Worm (Caenorhabditis elegans) whole organism, L4 larva: Measurements from ENCODE around the gene srw-109.
A peak's percentile ranks its signal among the peaks of the same experiment; 100 is the strongest.

Source experiments
- D1046.2 ChIP-seq: fragments of 200-800 bp; sonication (Bioruptor generic); IDR thresholded peaks from 2 replicates; pipeline ENCODE4 v1.3.6; 2022; ENCODE audit warnings: missing genetic modification characterization, missing compliant biosample characterization
- F10B5.3 ChIP-seq: sonication (generic microtip); optimal IDR thresholded peaks from 2 replicates; lab custom pipeline; 2016; ENCODE audit warnings: mild to moderate bottlenecking, missing genetic modification characterization, missing compliant biosample characterization
- F37D6.2 ChIP-seq: sonication (generic microtip); optimal IDR thresholded peaks from 2 replicates; lab custom pipeline; 2016; ENCODE audit warnings: mild to moderate bottlenecking, missing genetic modification characterization, missing compliant biosample characterization
- R02D3.7 ChIP-seq: fragments of 150-350 bp; sonication (generic microtip); optimal IDR thresholded peaks from 3 replicates; lab custom pipeline; 2014; ENCODE audit warnings: missing biosample characterization, missing genetic modification characterization
- T20F7.1 ChIP-seq: fragments of 200-800 bp; sonication (Bioruptor generic); optimal IDR thresholded peaks from 2 replicates; lab custom pipeline; 2018; ENCODE audit warnings: mild to moderate bottlenecking, missing genetic modification characterization, missing compliant biosample characterization
- Y105C5A.15 ChIP-seq: fragments of 200-800 bp; sonication (Bioruptor generic); IDR thresholded peaks from 2 replicates; pipeline ENCODE4 v1.3.6; 2022; ENCODE audit warnings: missing genetic modification characterization, missing compliant biosample characterization
- aha-1 ChIP-seq: fragments of 150-350 bp; peaks from one replicate; lab custom pipeline; 2014; ENCODE audit warnings: missing biosample characterization, missing genetic modification characterization
- aly-2 ChIP-seq: sonication (generic microtip); optimal IDR thresholded peaks from 2 replicates; lab custom pipeline; 2018; ENCODE audit warnings: missing biosample characterization, missing genetic modification characterization
- arid-1 ChIP-seq: fragments of 200-800 bp; sonication (Bioruptor generic); conservative IDR thresholded peaks from 2 replicates; pipeline ENCODE4 v1.3.6; 2022; ENCODE audit warnings: missing genetic modification reagents, missing genetic modification characterization, missing compliant biosample characterization
- ceh-82 ChIP-seq: sonication (generic microtip); optimal IDR thresholded peaks from 2 replicates; lab custom pipeline; 2017; ENCODE audit warnings: missing biosample characterization, missing genetic modification characterization
- ctbp-1 ChIP-seq: fragments of 200-800 bp; sonication (Bioruptor generic); IDR thresholded peaks from 2 replicates; pipeline ENCODE4 v1.3.6; 2022; ENCODE audit warnings: missing genetic modification reagents, missing genetic modification characterization, missing compliant biosample characterization
- daf-12 ChIP-seq: fragments of 150-350 bp; optimal IDR thresholded peaks from 2 replicates; lab custom pipeline; 2014; ENCODE audit warnings: missing biosample characterization, missing genetic modification reagents, missing genetic modification characterization
- daf-19 ChIP-seq: fragments of 200-800 bp; sonication (Bioruptor generic); conservative IDR thresholded peaks from 2 replicates; pipeline ENCODE4 v1.3.6; 2022; ENCODE audit warnings: missing genetic modification characterization, missing compliant biosample characterization
- daf-8 ChIP-seq: fragments of 200-800 bp; sonication (Bioruptor generic); IDR thresholded peaks from 2 replicates; pipeline ENCODE4 v1.3.6; 2022; ENCODE audit warnings: missing genetic modification characterization, missing compliant biosample characterization
- dmd-9 ChIP-seq: fragments of 200-800 bp; sonication (Bioruptor generic); IDR thresholded peaks from 2 replicates; pipeline ENCODE4 v1.3.6; 2022; ENCODE audit warnings: missing genetic modification reagents, missing genetic modification characterization, missing compliant biosample characterization
- dve-1 ChIP-seq: sonication (generic microtip); optimal IDR thresholded peaks from 2 replicates; lab custom pipeline; 2017; ENCODE audit warnings: antibody characterized with exemption, mild to moderate bottlenecking, missing genetic modification characterization, missing compliant biosample characterization; ENCODE audit not compliant: insufficient read depth
- gei-8 ChIP-seq: fragments of 200-800 bp; sonication (Bioruptor generic); optimal IDR thresholded peaks from 2 replicates; lab custom pipeline; 2018; ENCODE audit warnings: mild to moderate bottlenecking, missing genetic modification characterization, missing compliant biosample characterization
- hlh-11 ChIP-seq: fragments of 200-800 bp; sonication (Bioruptor generic); optimal IDR thresholded peaks from 2 replicates; lab custom pipeline; 2018; ENCODE audit warnings: mild to moderate bottlenecking, missing genetic modification characterization, missing compliant biosample characterization
- jun-1 ChIP-seq: fragments of 150-350 bp; optimal IDR thresholded peaks from 2 replicates; lab custom pipeline; 2014; ENCODE audit warnings: missing biosample characterization, missing genetic modification reagents, missing genetic modification characterization
- lin-1 ChIP-seq: fragments of 200-800 bp; sonication (Bioruptor generic); IDR thresholded peaks from 2 replicates; pipeline ENCODE4 v1.3.6; 2022; ENCODE audit warnings: missing genetic modification reagents, missing genetic modification characterization, missing compliant biosample characterization
- lin-13 ChIP-seq: fragments of 150-350 bp; optimal IDR thresholded peaks from 2 replicates; lab custom pipeline; 2014; ENCODE audit warnings: missing biosample characterization, missing genetic modification reagents, missing genetic modification characterization
- mdl-1 ChIP-seq, 2 experiments: fragments of 150-350 bp in 1 of 2; sonication (generic microtip) in 1 of 2; optimal IDR thresholded peaks; 2 replicates each; lab custom pipeline; 2014 to 2017; ENCODE audit warnings: missing biosample characterization in 2 of 2, missing genetic modification characterization in 2 of 2
- mep-1 ChIP-seq: fragments of 150-350 bp; sonication (generic microtip); optimal IDR thresholded peaks from 3 replicates; lab custom pipeline; 2014; ENCODE audit warnings: missing biosample characterization, missing genetic modification characterization
- mes-2 ChIP-seq: sonication (generic microtip); optimal IDR thresholded peaks from 2 replicates; lab custom pipeline; 2016; ENCODE audit warnings: missing genotype, mild to moderate bottlenecking, missing genetic modification characterization, missing compliant biosample characterization; ENCODE audit not compliant: poor library complexity, severe bottlenecking
- nhr-42 ChIP-seq: fragments of 200-800 bp; sonication (Bioruptor generic); IDR thresholded peaks from 2 replicates; pipeline ENCODE4 v1.3.6; 2022; ENCODE audit warnings: missing genetic modification characterization, missing compliant biosample characterization
- nhr-76 ChIP-seq: fragments of 150-350 bp; optimal IDR thresholded peaks from 2 replicates; lab custom pipeline; 2014; ENCODE audit warnings: missing biosample characterization, missing genetic modification characterization
- pha-4 ChIP-seq, 2 experiments: fragments of 150-350 bp in 1 of 2; fragments of 200-800 bp in 1 of 2; sonication (Bioruptor generic) in 1 of 2; IDR thresholded peaks in 1 of 2; optimal IDR thresholded peaks in 1 of 2; 2 replicates each; pipeline versions ENCODE4 v1.3.6 to Lab custom; 2014 to 2022; ENCODE audit warnings: missing genetic modification characterization in 2 of 2, missing genetic modification reagents in 2 of 2, missing biosample characterization in 1 of 2, missing compliant biosample characterization in 1 of 2
- php-3 ChIP-seq: fragments of 200-800 bp; sonication (Bioruptor generic); IDR thresholded peaks from 2 replicates; pipeline ENCODE4 v1.3.6; 2022; ENCODE audit warnings: missing genetic modification reagents, missing genetic modification characterization, missing compliant biosample characterization
- snpc-1.2 ChIP-seq: fragments of 200-800 bp; sonication (Bioruptor generic); IDR thresholded peaks from 2 replicates; pipeline ENCODE4 v1.3.6; 2022; ENCODE audit warnings: missing genetic modification reagents, missing genetic modification characterization, missing compliant biosample characterization
- snpc-4 ChIP-seq: fragments of 150-350 bp; optimal IDR thresholded peaks from 2 replicates; lab custom pipeline; 2014; ENCODE audit warnings: missing biosample characterization, missing genetic modification characterization
- unc-39 ChIP-seq: sonication (generic microtip); optimal IDR thresholded peaks from 2 replicates; lab custom pipeline; 2017; ENCODE audit warnings: missing biosample characterization, missing genetic modification characterization
- unc-62 ChIP-seq, 3 experiments: fragments of 150-350 bp in 1 of 3; sonication (generic microtip); optimal IDR thresholded peaks in 2 of 3; peaks in 1 of 3; 1 replicate in 1 of 3; 2 replicates in 2 of 3; lab custom pipeline; 2014 to 2017; ENCODE audit warnings: missing biosample characterization in 3 of 3, missing genetic modification characterization in 3 of 3, missing genetic modification reagents in 3 of 3, missing genotype in 1 of 3
- zfp-3 ChIP-seq: fragments of 200-800 bp; sonication (Bioruptor generic); conservative IDR thresholded peaks from 2 replicates; pipeline ENCODE4 v1.3.6; 2022; ENCODE audit warnings: missing genetic modification reagents, missing genetic modification characterization, missing compliant biosample characterization
- ztf-7 ChIP-seq: fragments of 150-350 bp; optimal IDR thresholded peaks from 2 replicates; lab custom pipeline; 2014; ENCODE audit warnings: missing biosample characterization, missing genetic modification characterization

Gene srw-109

ce11 chrV:590182-590581 lies 18.6 kb downstream of the srw-109 start, which contains the start of gene ZK488.6:
ZK488.6 (plus strand) TSS chrV:590482.
- TF ChIP-seq aly-2 (no peak), mep-1 (tag; lab: Kevin White, UChicago) (no peak), lin-13 (GFP tag; lab: Kevin White, UChicago) (no peak), F37D6.2 (no peak), zfp-3 (GFP tag; lab: Robert Waterston, UW) (no peak), arid-1 (no peak), mes-2 (tag; lab: Kevin White, UChicago) (no peak), mdl-1 (tag; optimal IDR thresholded peaks at IDR 0.05; lab: Kevin White, UChicago) (no peak), Y105C5A.15 (GFP tag; lab: Robert Waterston, UW) (no peak), D1046.2 (GFP tag; lab: Robert Waterston, UW) (no peak), jun-1 (tag; lab: Kevin White, UChicago) (no peak)

ce11 chrV:587818-588217 lies 20.9 kb downstream of the srw-109 start, which contains the start of gene K06H6.1:
K06H6.1 (plus strand) TSS chrV:588118.
- peak in 1 of 2 experiments; percentile 40 for TF ChIP-seq unc-62 (GFP tag; optimal IDR thresholded peaks at IDR 0.05 in 1 of 2; lab: Kevin White, UChicago)
- no peak for TF ChIP-seq unc-62 (tag; optimal IDR thresholded peaks at IDR 0.05; lab: Kevin White, UChicago)
- no peak for TF ChIP-seq nhr-42

ce11 chrV:585472-585871 lies 23.3 kb downstream of the srw-109 start, which contains the start of gene K06H6.2:
K06H6.2 (plus strand) TSS chrV:585772.
- TF ChIP-seq aha-1 (peak; percentile 4), ctbp-1 (no peak)

ce11 chrV:581616-582015 lies 27.1 kb downstream of the srw-109 start, which contains the start of gene nstp-7:
nstp-7 (plus strand) TSS chrV:581916.
- no peak for TF ChIP-seq nhr-76 (tag; lab: Kevin White, UChicago)
- TF ChIP-seq unc-39 (tag; lab: Kevin White, UChicago): no peak
- TF ChIP-seq hlh-11: no peak
- no peak for TF ChIP-seq snpc-1.2 (GFP tag; lab: Robert Waterston, UW)
- TF ChIP-seq F10B5.3: no peak
- TF ChIP-seq aha-1: no peak
- TF ChIP-seq R02D3.7 (tag; lab: Kevin White, UChicago): no peak
- TF ChIP-seq daf-12 (tag; lab: Kevin White, UChicago): no peak
- TF ChIP-seq daf-19 (GFP tag; lab: Robert Waterston, UW): no peak
- TF ChIP-seq, all 104 proteins: peak for 0

- no peak for TF ChIP-seq pha-4 (GFP tag; IDR thresholded peaks at IDR 0.05; lab: Robert Waterston, UW)
- no peak for TF ChIP-seq pha-4 (tag; optimal IDR thresholded peaks at IDR 0.05; lab: Kevin White, UChicago)
- TF ChIP-seq lin-1: no peak
- TF ChIP-seq php-3 (GFP tag; lab: Robert Waterston, UW): no peak
- TF ChIP-seq gei-8: no peak
- no peak for TF ChIP-seq daf-8 (GFP tag; lab: Robert Waterston, UW)
- no peak for TF ChIP-seq ztf-7
- no peak for TF ChIP-seq dve-1 (tag; lab: Kevin White, UChicago)
- no peak for TF ChIP-seq lin-13 (GFP tag; lab: Kevin White, UChicago)
- no peak for TF ChIP-seq jun-1 (tag; lab: Kevin White, UChicago)
- no peak for TF ChIP-seq snpc-4 (tag; lab: Kevin White, UChicago)
- no peak for TF ChIP-seq T20F7.1 (GFP tag; lab: Kevin White, UChicago)
- no peak for TF ChIP-seq F10B5.3
- TF ChIP-seq dmd-9 (GFP tag; lab: Robert Waterston, UW): no peak
- TF ChIP-seq ceh-82 (tag; lab: Kevin White, UChicago): no peak
Measured at ce11 chrV:578977-579376, 29.8 kb downstream of the srw-109 start, which contains the start of gene K06H6.4. K06H6.4 (plus strand) TSS chrV:579277.
